Fruit fly (Drosophila melanogaster): ENCODE data around the gene Vps45.

DNA sequence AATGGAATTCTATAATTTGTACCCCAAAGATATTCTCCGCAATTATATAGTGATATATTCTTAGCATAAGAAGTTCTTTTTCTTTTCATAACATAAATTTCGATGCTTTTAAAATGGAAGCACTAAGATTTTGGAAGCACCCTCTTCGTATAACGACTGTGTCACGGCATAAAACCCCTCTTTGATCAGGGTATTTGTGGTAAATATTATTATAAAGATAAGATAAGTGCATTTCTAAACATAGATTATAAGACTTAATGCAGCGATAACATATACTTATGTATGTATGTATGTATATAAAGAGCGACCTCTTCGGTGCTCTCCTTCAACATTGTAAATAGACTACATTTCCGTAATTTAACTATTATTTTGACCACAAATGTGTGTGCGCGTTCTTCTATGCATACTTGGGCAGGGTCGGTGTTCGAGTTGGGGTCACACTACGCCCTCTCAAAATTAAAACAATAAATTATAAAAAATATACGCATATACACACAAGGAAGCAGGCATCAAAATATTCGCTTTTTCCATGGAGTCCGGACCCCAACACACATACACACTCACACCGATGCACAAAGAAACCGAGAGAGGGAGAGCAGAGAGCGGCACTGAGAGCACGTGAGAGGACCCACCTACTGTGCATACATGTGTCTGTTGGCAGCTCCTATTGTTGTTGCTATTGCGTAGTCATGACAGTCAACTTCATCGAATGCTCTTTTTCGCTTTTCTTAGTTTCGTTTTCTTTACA lies 13.3 kb upstream of the Vps45 start:
- TF ChIP-seq Hand (GFP tag; optimal IDR thresholded peaks at IDR 0.05) (no peak), Dll (GFP tag; IDR thresholded peaks at IDR 0.05; ENCODE audit: partially characterized antibody) (no peak), CG18011 (GFP tag; optimal IDR thresholded peaks at IDR 0.05) (no peak), CG33557 (GFP tag; optimal IDR thresholded peaks at IDR 0.05) (no peak), gfzf (GFP tag; optimal IDR thresholded peaks at IDR 0.05) (no peak), yki (optimal IDR thresholded peaks at IDR 0.05) (peak; percentile 96), CG6272 (GFP tag; IDR thresholded peaks at IDR 0.05) (no peak), ci (GFP tag; IDR thresholded peaks at IDR 0.05) (no peak)

All from whole organism, embryonic.